Fruit fly (Drosophila melanogaster) whole organism, prepupa: ENCODE data around the gene CG42305.
A peak's percentile ranks its signal among the peaks of the same experiment; 100 is the strongest.

Experiments
- Blimp-1 ChIP-seq: fragments of 200-800 bp; sonication (Bioruptor generic); optimal IDR thresholded peaks from 3 replicates; lab custom pipeline; 2017; ENCODE audit warnings: missing biosample characterization, missing genetic modification characterization, mild to moderate bottlenecking, moderate library complexity, missing genetic modification reagents
- CG10631 ChIP-seq: fragments of 200-800 bp; sonication (Bioruptor generic); optimal IDR thresholded peaks from 2 replicates; lab custom pipeline; 2016; ENCODE audit warnings: missing biosample characterization, missing genetic modification characterization
- CG10669 ChIP-seq: fragments of 200-800 bp; sonication (Bioruptor generic); optimal IDR thresholded peaks from 3 replicates; lab custom pipeline; 2018; ENCODE audit warnings: missing biosample characterization, mild to moderate bottlenecking, missing genetic modification characterization, moderate library complexity
- CG11294 ChIP-seq: fragments of 200-800 bp; sonication (Bioruptor generic); IDR thresholded peaks from 2 replicates; pipeline ENCODE4 v1.3.6; 2022; ENCODE audit warnings: missing biosample characterization, missing genetic modification characterization
- CG11902 ChIP-seq: fragments of 200-800 bp; sonication (Bioruptor generic); optimal IDR thresholded peaks from 3 replicates; lab custom pipeline; 2016; ENCODE audit warnings: missing biosample characterization, missing genetic modification characterization
- CG15336 ChIP-seq: fragments of 200-800 bp; sonication (Bioruptor generic); IDR thresholded peaks from 2 replicates; pipeline ENCODE4 v1.3.6; 2022; ENCODE audit warnings: missing biosample characterization, missing genetic modification characterization
- CG1621 ChIP-seq: fragments of 200-800 bp; sonication (Bioruptor generic); optimal IDR thresholded peaks from 3 replicates; lab custom pipeline; 2018; ENCODE audit warnings: missing biosample characterization, mild to moderate bottlenecking, missing genetic modification characterization
- CG3032 ChIP-seq: fragments of 200-800 bp; optimal IDR thresholded peaks from 2 replicates; lab custom pipeline; 2019; ENCODE audit warnings: missing biosample characterization, mild to moderate bottlenecking, missing genetic modification characterization, moderate library complexity
- CG31627 ChIP-seq: fragments of 200-800 bp; sonication (Bioruptor generic); optimal IDR thresholded peaks from 3 replicates; lab custom pipeline; 2016; ENCODE audit warnings: missing biosample characterization, missing genetic modification characterization
- CG32006 ChIP-seq: fragments of 200-800 bp; sonication (Bioruptor generic); optimal IDR thresholded peaks from 3 replicates; lab custom pipeline; 2017; ENCODE audit warnings: missing biosample characterization, mild to moderate bottlenecking, missing genetic modification characterization
- CG34406 ChIP-seq: fragments of 200-800 bp; sonication (Bioruptor generic); optimal IDR thresholded peaks from 3 replicates; lab custom pipeline; 2016; ENCODE audit warnings: missing biosample characterization, missing genetic modification characterization
- CG3919 ChIP-seq: fragments of 200-800 bp; sonication (Bioruptor generic); optimal IDR thresholded peaks from 3 replicates; lab custom pipeline; 2016; ENCODE audit warnings: missing biosample characterization, missing genetic modification characterization
- CG6163 ChIP-seq: fragments of 200-800 bp; sonication (Bioruptor generic); IDR thresholded peaks from 3 replicates; pipeline ENCODE4 v1.3.6; 2022; ENCODE audit warnings: missing biosample characterization, missing genetic modification characterization
- CG6276 ChIP-seq: fragments of 200-800 bp; sonication (Bioruptor generic); optimal IDR thresholded peaks from 2 replicates; lab custom pipeline; 2017; ENCODE audit warnings: missing biosample characterization, mild to moderate bottlenecking, missing genetic modification characterization
- CG6792 ChIP-seq: fragments of 200-800 bp; sonication (Bioruptor generic); optimal IDR thresholded peaks from 3 replicates; lab custom pipeline; 2016; ENCODE audit warnings: missing biosample characterization, missing genetic modification characterization
- CG6808 ChIP-seq: fragments of 200-800 bp; sonication (Bioruptor generic); optimal IDR thresholded peaks from 3 replicates; lab custom pipeline; 2017; ENCODE audit warnings: missing biosample characterization, missing genetic modification characterization, mild to moderate bottlenecking, moderate library complexity, missing genetic modification reagents
- CG6854 ChIP-seq: fragments of 200-800 bp; sonication (Bioruptor generic); optimal IDR thresholded peaks from 2 replicates; lab custom pipeline; 2017; ENCODE audit warnings: missing biosample characterization, mild to moderate bottlenecking, missing genetic modification characterization
- CG8119 ChIP-seq: fragments of 200-800 bp; sonication (Bioruptor generic); IDR thresholded peaks from 3 replicates; pipeline ENCODE4 v1.3.6; 2022; ENCODE audit warnings: missing biosample characterization, missing genetic modification characterization
- CG8319 ChIP-seq: fragments of 200-800 bp; sonication (Bioruptor generic); optimal IDR thresholded peaks from 3 replicates; lab custom pipeline; 2016; ENCODE audit warnings: missing biosample characterization, missing genetic modification characterization
- CG8632 ChIP-seq: fragments of 200-800 bp; sonication (Bioruptor generic); optimal IDR thresholded peaks from 3 replicates; lab custom pipeline; 2016; ENCODE audit warnings: missing biosample characterization, missing genetic modification characterization
- Eip75B ChIP-seq: fragments of 200-800 bp; sonication (Bioruptor generic); optimal IDR thresholded peaks from 3 replicates; lab custom pipeline; 2016; ENCODE audit warnings: missing biosample characterization, missing genetic modification characterization
- Eip78C ChIP-seq: fragments of 200-800 bp; sonication (Bioruptor generic); peaks from one replicate; lab custom pipeline; 2016; ENCODE audit warnings: missing biosample characterization, missing genetic modification characterization
- Ets21C ChIP-seq: fragments of 200-800 bp; sonication (Bioruptor generic); optimal IDR thresholded peaks from 3 replicates; lab custom pipeline; 2016; ENCODE audit warnings: missing biosample characterization, missing genetic modification characterization
- Hr38 ChIP-seq: sonication (Bioruptor generic); optimal IDR thresholded peaks from 2 replicates; lab custom pipeline; 2016; ENCODE audit warnings: missing biosample characterization, missing genetic modification characterization
- Hr39 ChIP-seq: fragments of 200-800 bp; sonication (Bioruptor generic); optimal IDR thresholded peaks from 2 replicates; lab custom pipeline; 2016; ENCODE audit warnings: missing biosample characterization, missing genetic modification characterization
- Hr4 ChIP-seq: fragments of 200-800 bp; sonication (Bioruptor generic); optimal IDR thresholded peaks from 3 replicates; lab custom pipeline; 2016; ENCODE audit warnings: missing biosample characterization, missing genetic modification characterization
- Lpt ChIP-seq: fragments of 200-800 bp; sonication (Bioruptor generic); optimal IDR thresholded peaks from 3 replicates; lab custom pipeline; 2016; ENCODE audit warnings: missing biosample characterization, missing genetic modification characterization
- Met ChIP-seq: fragments of 200-800 bp; sonication (Bioruptor generic); optimal IDR thresholded peaks from 3 replicates; lab custom pipeline; 2016; ENCODE audit warnings: missing biosample characterization, missing genetic modification characterization
- OdsH ChIP-seq: fragments of 200-800 bp; sonication (Bioruptor generic); optimal IDR thresholded peaks from 3 replicates; lab custom pipeline; 2016; ENCODE audit warnings: missing biosample characterization, missing genetic modification characterization
- Smox ChIP-seq: fragments of 200-800 bp; sonication (Bioruptor generic); optimal IDR thresholded peaks from 3 replicates; lab custom pipeline; 2016; ENCODE audit warnings: missing biosample characterization, missing genetic modification characterization
- Sox102F ChIP-seq: fragments of 200-800 bp; sonication (Bioruptor generic); optimal IDR thresholded peaks from 2 replicates; lab custom pipeline; 2016; ENCODE audit warnings: missing biosample characterization, mild to moderate bottlenecking, missing genetic modification characterization
- Sox14 ChIP-seq: fragments of 200-800 bp; sonication (Bioruptor generic); optimal IDR thresholded peaks from 3 replicates; lab custom pipeline; 2016; ENCODE audit warnings: missing biosample characterization, missing genetic modification characterization
- Sox15 ChIP-seq: fragments of 200-800 bp; sonication (Bioruptor generic); optimal IDR thresholded peaks from 3 replicates; lab custom pipeline; 2016; ENCODE audit warnings: missing biosample characterization, missing genetic modification characterization
- achi ChIP-seq: fragments of 200-800 bp; sonication (Bioruptor generic); optimal IDR thresholded peaks from 3 replicates; lab custom pipeline; 2016; ENCODE audit warnings: missing biosample characterization, missing genetic modification characterization
- acj6 ChIP-seq: fragments of 200-800 bp; sonication (Bioruptor generic); optimal IDR thresholded peaks from 3 replicates; lab custom pipeline; 2016; ENCODE audit warnings: missing biosample characterization, missing genetic modification characterization
- cyc ChIP-seq: fragments of 200-800 bp; sonication (Bioruptor generic); optimal IDR thresholded peaks from 3 replicates; lab custom pipeline; 2016; ENCODE audit warnings: missing biosample characterization, missing genetic modification characterization
- dsx ChIP-seq: fragments of 200-800 bp; optimal IDR thresholded peaks from 3 replicates; lab custom pipeline; 2019; ENCODE audit warnings: missing biosample characterization, mild to moderate bottlenecking, missing genetic modification characterization, moderate library complexity; ENCODE audit not compliant: poor library complexity, severe bottlenecking
- eg ChIP-seq: fragments of 200-800 bp; sonication (Bioruptor generic); IDR thresholded peaks from 3 replicates; pipeline ENCODE4 v1.3.6; 2022; ENCODE audit warnings: missing biosample characterization, missing genetic modification characterization
- esn ChIP-seq: fragments of 200-800 bp; sonication (Bioruptor generic); optimal IDR thresholded peaks from 2 replicates; lab custom pipeline; 2016; ENCODE audit warnings: missing biosample characterization, mild to moderate bottlenecking, missing genetic modification characterization, moderate library complexity
- net ChIP-seq: fragments of 200-800 bp; sonication (Bioruptor generic); optimal IDR thresholded peaks from 3 replicates; lab custom pipeline; 2016; ENCODE audit warnings: missing biosample characterization, missing genetic modification characterization
- pdm3 ChIP-seq: fragments of 200-800 bp; sonication (Bioruptor generic); optimal IDR thresholded peaks from 3 replicates; lab custom pipeline; 2016; ENCODE audit warnings: missing biosample characterization, missing genetic modification characterization
- salr ChIP-seq, 2 experiments: fragments of 200-800 bp; sonication (Bioruptor generic); optimal IDR thresholded peaks; 3 replicates each; lab custom pipeline; 2016 to 2018; ENCODE audit warnings: missing biosample characterization in 2 of 2, missing genetic modification characterization in 2 of 2, mild to moderate bottlenecking in 1 of 2
- spab ChIP-seq: fragments of 200-800 bp; sonication (Bioruptor generic); optimal IDR thresholded peaks from 2 replicates; lab custom pipeline; 2017; ENCODE audit warnings: missing biosample characterization, mild to moderate bottlenecking, missing genetic modification characterization, missing genetic modification reagents
- svp ChIP-seq: fragments of 200-800 bp; sonication (Bioruptor generic); peaks from one replicate; lab custom pipeline; 2016; ENCODE audit warnings: missing biosample characterization, missing genetic modification characterization

CG42305 gene

DNA sequence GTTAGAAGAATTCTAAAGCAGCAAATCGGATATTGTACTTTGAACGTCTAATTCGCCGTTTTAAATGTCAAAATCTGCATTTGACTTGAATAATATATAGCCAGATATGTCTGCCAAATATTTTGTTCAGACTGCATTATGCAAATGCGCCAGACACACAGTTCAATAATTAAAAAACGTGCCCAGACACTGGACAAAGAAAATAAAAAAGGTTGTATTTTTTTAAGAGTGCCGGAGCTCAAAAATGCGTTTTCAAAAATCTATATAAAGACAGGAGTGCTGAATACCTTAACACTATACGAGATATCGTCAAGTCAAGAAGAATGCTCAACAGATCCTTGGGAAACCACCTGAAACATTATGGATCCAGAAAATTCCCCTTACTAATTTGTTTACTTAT is at the start of gene CG42305, which contains the start of gene CG17325:
Gene CG42305, plus strand, starts transcription at position 301 of the 400 bp plus-strand sequence.
Gene CG17325, plus strand, starts transcription at position 301 of the 400 bp plus-strand sequence.
- TF ChIP-seq Ets21C (GFP tag; lab: Kevin White, UChicago): no peak
- TF ChIP-seq Blimp-1 (GFP tag; lab: Kevin White, UChicago): no peak
- no peak for TF ChIP-seq dsx (GFP tag; lab: Kevin White, UChicago)
- TF ChIP-seq Hr38 (GFP tag; lab: Kevin White, UChicago): no peak
- TF ChIP-seq Hr39 (GFP tag; lab: Kevin White, UChicago): no peak
- no peak for TF ChIP-seq Eip75B (GFP tag; lab: Kevin White, UChicago)
- TF ChIP-seq CG1621 (tag; lab: Kevin White, UChicago): no peak
- TF ChIP-seq CG31627: no peak
- no peak for TF ChIP-seq CG11902
- no peak for TF ChIP-seq cyc (GFP tag; lab: Kevin White, UChicago)
- TF ChIP-seq spab (GFP tag; lab: Kevin White, UChicago): no peak
- no peak for TF ChIP-seq svp (GFP tag; lab: Kevin White, UChicago)
- TF ChIP-seq CG10669 (GFP tag; lab: Kevin White, UChicago): no peak
- TF ChIP-seq CG6808 (GFP tag; lab: Kevin White, UChicago): no peak
- no peak for TF ChIP-seq CG10631 (GFP tag; lab: Kevin White, UChicago)
- TF ChIP-seq CG3919 (GFP tag; lab: Kevin White, UChicago): no peak
- TF ChIP-seq CG3032 (tag; lab: Kevin White, UChicago): no peak
- TF ChIP-seq Lpt: no peak

dm6 chr2L:18765760-18766159 is 46.7 kb upstream of the CG42305 start:
- TF ChIP-seq Lpt (no peak), achi (GFP tag; lab: Kevin White, UChicago) (no peak), CG6854 (GFP tag; lab: Kevin White, UChicago) (no peak), Sox14 (GFP tag; lab: Kevin White, UChicago) (no peak), CG15336 (GFP tag; lab: Robert Waterston, UW) (peak; percentile 67), Eip78C (GFP tag; lab: Kevin White, UChicago) (peak; percentile 53), esn (GFP tag; lab: Kevin White, UChicago) (no peak), svp (GFP tag; lab: Kevin White, UChicago) (no peak), OdsH (GFP tag; lab: Kevin White, UChicago) (no peak), pdm3 (GFP tag; lab: Kevin White, UChicago) (no peak), net (GFP tag; lab: Kevin White, UChicago) (no peak), dsx (GFP tag; lab: Kevin White, UChicago) (no peak), Hr38 (GFP tag; lab: Kevin White, UChicago) (no peak), CG34406 (GFP tag; lab: Kevin White, UChicago) (no peak), salr (GFP tag; optimal IDR thresholded peaks at IDR 0.05; lab: Kevin White, UChicago) (no peak), Sox102F (GFP tag; lab: Kevin White, UChicago) (no peak), acj6 (no peak), CG6792 (GFP tag; lab: Kevin White, UChicago) (no peak), Met (GFP tag; lab: Kevin White, UChicago) (no peak), Smox (GFP tag; lab: Kevin White, UChicago) (no peak), CG8319 (GFP tag; lab: Kevin White, UChicago) (no peak), CG32006 (GFP tag; lab: Kevin White, UChicago) (peak; percentile 25), Sox15 (GFP tag; lab: Kevin White, UChicago) (no peak), CG10669 (GFP tag; lab: Kevin White, UChicago) (no peak), CG8119 (peak; percentile 63; the same call in 2 of the 3 replicates), CG6276 (peak; percentile 12), Hr4 (GFP tag; lab: Kevin White, UChicago) (peak; percentile 29), CG10631 (GFP tag; lab: Kevin White, UChicago) (no peak), CG6808 (GFP tag; lab: Kevin White, UChicago) (no peak), spab (GFP tag; lab: Kevin White, UChicago) (no peak), Hr39 (GFP tag; lab: Kevin White, UChicago) (no peak), CG8632 (GFP tag; lab: Kevin White, UChicago) (no peak), eg (peak; percentile 57; the same call in 2 of the 3 replicates), CG11294 (GFP tag; lab: Robert Waterston, UW) (no peak), CG6163 (GFP tag; lab: Robert Waterston, UW) (no peak)
- TF ChIP-seq, all 60 proteins: peak for 7
